Worm (Caenorhabditis elegans) whole organism, midembryonic: ENCODE measurements around the gene grd-12.

ENCODE experiments used
- flt-1 ChIP-seq: fragments of 200-800 bp; sonication (Bioruptor generic); IDR thresholded peaks from 2 replicates; pipeline ENCODE4 v1.3.6; 2022; ENCODE audit warnings: missing genetic modification characterization, missing compliant biosample characterization
- klf-2 ChIP-seq: fragments of 200-800 bp; sonication (Bioruptor generic); conservative IDR thresholded peaks from 2 replicates; pipeline ENCODE4 v1.3.6; 2022; ENCODE audit warnings: missing genetic modification reagents, missing genetic modification characterization, missing compliant biosample characterization
- ztf-23 ChIP-seq: fragments of 200-800 bp; sonication (Bioruptor generic); IDR thresholded peaks from 2 replicates; pipeline ENCODE4 v1.3.6; 2022; ENCODE audit warnings: missing genetic modification reagents, missing genetic modification characterization, missing compliant biosample characterization

- TF ChIP-seq ztf-23 (GFP tag; lab: Robert Waterston, UW) (no peak), klf-2 (GFP tag; lab: Robert Waterston, UW) (no peak), flt-1 (GFP tag; lab: Robert Waterston, UW) (no peak)
Observed at ce11 chrV:15012542-15013301, 34.4 kb downstream of the grd-12 start.
